Worm (Caenorhabditis elegans): Measurements from ENCODE around the gene erp-44.2.

Gene erp-44.2

ce11 chrIV:7790151-7790691, 44.3 kb downstream of the erp-44.2 start:
- TF ChIP-seq ceh-28 (tag; optimal IDR thresholded peaks at IDR 0.05): no peak
- TF ChIP-seq hmg-11 (tag; optimal IDR thresholded peaks at IDR 0.05): no peak
- no peak for TF ChIP-seq nhr-77 (tag; optimal IDR thresholded peaks at IDR 0.05)
- TF ChIP-seq ceh-82 (tag; optimal IDR thresholded peaks at IDR 0.05): no peak
- TF ChIP-seq nhr-76 (tag; optimal IDR thresholded peaks at IDR 0.05): no peak
- no peak for TF ChIP-seq nhr-28 (tag; optimal IDR thresholded peaks at IDR 0.05)
- TF ChIP-seq nhr-67 (tag; optimal IDR thresholded peaks at IDR 0.05): no peak
- no peak for TF ChIP-seq skn-1 (tag; optimal IDR thresholded peaks at IDR 0.05)
- no peak for TF ChIP-seq ZK546.5 (tag; optimal IDR thresholded peaks at IDR 0.05)
- no peak for TF ChIP-seq nhr-23 (tag; optimal IDR thresholded peaks at IDR 0.05)
- no peak for TF ChIP-seq nhr-237 (tag; optimal IDR thresholded peaks at IDR 0.05)
- TF ChIP-seq egl-27 (tag; optimal IDR thresholded peaks at IDR 0.05): no peak

ce11 chrIV:7789521-7789949, 44.9 kb downstream of the erp-44.2 start, which contains the start of gene imp-3:
Gene imp-3 (minus strand): TSS chrIV:7789613.
- peak; percentile 74 for TF ChIP-seq pha-4 (tag; optimal IDR thresholded peaks at IDR 0.05)
- peak; percentile 48 for TF ChIP-seq elt-2 (tag; optimal IDR thresholded peaks at IDR 0.05)
- peak; percentile 95 for TF ChIP-seq ama-1 (optimal IDR thresholded peaks at IDR 0.05)
- TF ChIP-seq nfya-1 (tag; optimal IDR thresholded peaks at IDR 0.05; ENCODE audit: insufficient read depth): peak; percentile 66
- no peak for TF ChIP-seq nhr-23 (tag; optimal IDR thresholded peaks at IDR 0.05)
- TF ChIP-seq ZK546.5 (tag; optimal IDR thresholded peaks at IDR 0.05): no peak
- TF ChIP-seq nhr-43 (tag; optimal IDR thresholded peaks at IDR 0.05; ENCODE audit: poor library complexity, severe bottlenecking): peak; percentile 16
- TF ChIP-seq egl-5 (tag; optimal IDR thresholded peaks at IDR 0.05): peak; percentile 32
- TF ChIP-seq lin-15B (tag; optimal IDR thresholded peaks at IDR 0.05): peak; percentile 41
- TF ChIP-seq nhr-25 (tag; optimal IDR thresholded peaks at IDR 0.05): peak; percentile 43
- TF ChIP-seq ceh-28 (tag; optimal IDR thresholded peaks at IDR 0.05): no peak
- TF ChIP-seq ztf-4 (tag; optimal IDR thresholded peaks at IDR 0.05): peak; percentile 64
- peak; percentile 17 for TF ChIP-seq pqm-1 (tag; optimal IDR thresholded peaks at IDR 0.05)
- TF ChIP-seq hmg-11 (tag; optimal IDR thresholded peaks at IDR 0.05): peak; percentile 32
- peak; percentile 70 for TF ChIP-seq lin-39 (tag; optimal IDR thresholded peaks at IDR 0.05)
- no peak for TF ChIP-seq tbx-2 (tag; optimal IDR thresholded peaks at IDR 0.05)
- TF ChIP-seq lsy-12 (tag; optimal IDR thresholded peaks at IDR 0.05): peak; percentile 46
- TF ChIP-seq jun-1 (tag; optimal IDR thresholded peaks at IDR 0.05): peak; percentile 8
- no peak for TF ChIP-seq unc-62 (GFP tag; optimal IDR thresholded peaks at IDR 0.05)

ce11 chrIV:7785506-7786065, 48.9 kb downstream of the erp-44.2 start, which contains the start of gene tag-322:
Gene tag-322 (minus strand): TSS chrIV:7785556.
- TF ChIP-seq nhr-76 (tag; optimal IDR thresholded peaks at IDR 0.05): no peak
- TF ChIP-seq nhr-12 (tag; optimal IDR thresholded peaks at IDR 0.05): no peak
- TF ChIP-seq tbx-2 (tag; optimal IDR thresholded peaks at IDR 0.05): no peak
- peak; percentile 67 for TF ChIP-seq nfya-1 (tag; optimal IDR thresholded peaks at IDR 0.05; ENCODE audit: insufficient read depth)
- peak; percentile 22 for TF ChIP-seq elt-2 (tag; optimal IDR thresholded peaks at IDR 0.05)
- peak; percentile 40 for TF ChIP-seq skn-1 (tag; optimal IDR thresholded peaks at IDR 0.05)
- TF ChIP-seq pha-4 (tag; optimal IDR thresholded peaks at IDR 0.05): peak; percentile 80
- TF ChIP-seq nhr-77 (tag; optimal IDR thresholded peaks at IDR 0.05): no peak
- TF ChIP-seq ama-1 (optimal IDR thresholded peaks at IDR 0.05): no peak
- TF ChIP-seq egl-5 (tag; optimal IDR thresholded peaks at IDR 0.05): peak; percentile 22
- no peak for TF ChIP-seq ztf-11 (tag; optimal IDR thresholded peaks at IDR 0.05)
- no peak for TF ChIP-seq zag-1 (tag; optimal IDR thresholded peaks at IDR 0.05)
- no peak for TF ChIP-seq mdl-1 (tag; optimal IDR thresholded peaks at IDR 0.05)
- TF ChIP-seq ceh-82 (tag; optimal IDR thresholded peaks at IDR 0.05): no peak
- no peak for TF ChIP-seq daf-12 (tag; optimal IDR thresholded peaks at IDR 0.05)
- peak; percentile 38 for TF ChIP-seq snpc-4 (tag; optimal IDR thresholded peaks at IDR 0.05)
- peak; percentile 35 for TF ChIP-seq nhr-43 (tag; optimal IDR thresholded peaks at IDR 0.05; ENCODE audit: poor library complexity, severe bottlenecking)
- TF ChIP-seq unc-62 (GFP tag; optimal IDR thresholded peaks at IDR 0.05): no peak
- TF ChIP-seq mml-1 (tag; optimal IDR thresholded peaks at IDR 0.05): no peak
- peak; percentile 1 for TF ChIP-seq jun-1 (tag; optimal IDR thresholded peaks at IDR 0.05)
- no peak for TF ChIP-seq nhr-237 (tag; optimal IDR thresholded peaks at IDR 0.05)
- no peak for TF ChIP-seq ceh-16 (tag; optimal IDR thresholded peaks at IDR 0.05)
- no peak for TF ChIP-seq eor-1 (tag; optimal IDR thresholded peaks at IDR 0.05)
- peak; percentile 47 for TF ChIP-seq hmg-11 (tag; optimal IDR thresholded peaks at IDR 0.05)
- TF ChIP-seq elt-1 (tag; optimal IDR thresholded peaks at IDR 0.05): no peak
- peak; percentile 9 for TF ChIP-seq nhr-25 (tag; optimal IDR thresholded peaks at IDR 0.05)
- TF ChIP-seq aly-2 (tag; optimal IDR thresholded peaks at IDR 0.05): no peak
- peak; percentile 47 for TF ChIP-seq pqm-1 (tag; optimal IDR thresholded peaks at IDR 0.05)
- no peak for TF ChIP-seq sea-2 (GFP tag; optimal IDR thresholded peaks at IDR 0.05)
- no peak for TF ChIP-seq nhr-67 (tag; optimal IDR thresholded peaks at IDR 0.05)
- no peak for TF ChIP-seq nhr-11 (tag; optimal IDR thresholded peaks at IDR 0.05)
- TF ChIP-seq ceh-28 (tag; optimal IDR thresholded peaks at IDR 0.05): peak; percentile 3
- no peak for TF ChIP-seq elt-3 (tag; optimal IDR thresholded peaks at IDR 0.05)
- no peak for TF ChIP-seq fkh-10 (GFP tag; optimal IDR thresholded peaks at IDR 0.05)
- no peak for TF ChIP-seq nhr-28 (tag; optimal IDR thresholded peaks at IDR 0.05)
- TF ChIP-seq lin-15B (tag; optimal IDR thresholded peaks at IDR 0.05): peak; percentile 84
- peak; percentile 55 for TF ChIP-seq R02D3.7 (tag; optimal IDR thresholded peaks at IDR 0.05)
- TF ChIP-seq fkh-2 (tag; optimal IDR thresholded peaks at IDR 0.05): no peak
- no peak for TF ChIP-seq ceh-9 (tag; optimal IDR thresholded peaks at IDR 0.05)
- TF ChIP-seq ZK546.5 (tag; optimal IDR thresholded peaks at IDR 0.05): no peak

Measured in whole organism, L3 larva.